Fruit fly (Drosophila melanogaster) whole organism, embryonic: Measurements from ENCODE around the gene Mbs.

Experiments
- C15 ChIP-seq: fragments of 200-800 bp; sonication (Bioruptor generic); IDR thresholded peaks from 3 replicates; pipeline ENCODE4 v1.3.6; 2022; ENCODE audit warnings: missing biosample characterization, missing genetic modification characterization
- CG10267 ChIP-seq: fragments of 200-800 bp; sonication (Bioruptor generic); optimal IDR thresholded peaks from 2 replicates; lab custom pipeline; 2018; ENCODE audit warnings: missing biosample characterization, mild to moderate bottlenecking, missing genetic modification characterization, moderate library complexity
- CG12219 ChIP-seq: fragments of 200-800 bp; sonication (Bioruptor generic); optimal IDR thresholded peaks from 3 replicates; lab custom pipeline; 2018; ENCODE audit warnings: missing biosample characterization, mild to moderate bottlenecking, missing genetic modification characterization
- CG16815 ChIP-seq: fragments of 200-800 bp; sonication (Bioruptor generic); optimal IDR thresholded peaks from 3 replicates; lab custom pipeline; 2017; ENCODE audit warnings: missing biosample characterization, mild to moderate bottlenecking, missing genetic modification characterization
- CG17612 ChIP-seq: fragments of 200-800 bp; sonication (Bioruptor generic); IDR thresholded peaks from 2 replicates; pipeline ENCODE4 v1.3.6; 2022; ENCODE audit warnings: missing biosample characterization, missing genetic modification characterization
- CG17802 ChIP-seq: fragments of 200-800 bp; sonication (Bioruptor generic); optimal IDR thresholded peaks from 2 replicates; lab custom pipeline; 2018; ENCODE audit warnings: missing biosample characterization, mild to moderate bottlenecking, missing genetic modification characterization, moderate library complexity
- CG1792 ChIP-seq: fragments of 200-800 bp; sonication (Bioruptor generic); optimal IDR thresholded peaks from 2 replicates; lab custom pipeline; 2016; ENCODE audit warnings: missing biosample characterization, missing genetic modification characterization
- CG18011 ChIP-seq: fragments of 200-800 bp; sonication (Bioruptor generic); optimal IDR thresholded peaks from 2 replicates; lab custom pipeline; 2017; ENCODE audit warnings: missing biosample characterization, missing genetic modification characterization, mild to moderate bottlenecking, moderate library complexity, missing genotype
- CG18476 ChIP-seq: fragments of 200-800 bp; sonication (Bioruptor generic); optimal IDR thresholded peaks from 2 replicates; lab custom pipeline; 2016; ENCODE audit warnings: missing biosample characterization, mild to moderate bottlenecking, missing genetic modification characterization
- CG32532 ChIP-seq: fragments of 200-800 bp; sonication (Bioruptor generic); IDR thresholded peaks from 2 replicates; pipeline ENCODE4 v1.3.6; 2022; ENCODE audit warnings: missing biosample characterization, missing genetic modification characterization
- CG33213 ChIP-seq: fragments of 200-800 bp; sonication (Bioruptor generic); optimal IDR thresholded peaks from 3 replicates; lab custom pipeline; 2016; ENCODE audit warnings: missing biosample characterization, missing genetic modification characterization
- CG7271 ChIP-seq: fragments of 200-800 bp; sonication (Bioruptor generic); optimal IDR thresholded peaks from 2 replicates; lab custom pipeline; 2018; ENCODE audit warnings: missing biosample characterization, mild to moderate bottlenecking, missing genetic modification characterization, moderate library complexity
- CG7357 ChIP-seq: fragments of 200-800 bp; sonication (Bioruptor generic); IDR thresholded peaks from 3 replicates; pipeline ENCODE4 v1.3.6; 2022; ENCODE audit warnings: missing biosample characterization, missing genetic modification characterization
- CG7372 ChIP-seq: fragments of 200-800 bp; sonication (Bioruptor generic); IDR thresholded peaks from 2 replicates; pipeline ENCODE4 v1.3.6; 2022; ENCODE audit warnings: missing biosample characterization, missing genetic modification characterization
- CG7786 ChIP-seq: fragments of 200-800 bp; sonication (Bioruptor generic); optimal IDR thresholded peaks from 2 replicates; lab custom pipeline; 2016; ENCODE audit warnings: missing biosample characterization, missing genetic modification characterization
- CG8924 ChIP-seq: fragments of 200-800 bp; optimal IDR thresholded peaks from 3 replicates; lab custom pipeline; 2019; ENCODE audit warnings: missing biosample characterization, mild to moderate bottlenecking, missing genetic modification characterization, moderate library complexity
- CHES-1-like ChIP-seq: fragments of 200-800 bp; sonication (Bioruptor generic); optimal IDR thresholded peaks from 2 replicates; lab custom pipeline; 2016; ENCODE audit warnings: missing biosample characterization, missing genetic modification characterization
- CkIIα-i1 ChIP-seq: fragments of 200-800 bp; sonication (Bioruptor generic); IDR thresholded peaks from 2 replicates; pipeline ENCODE4 v1.3.6; 2022; ENCODE audit warnings: missing biosample characterization, missing genetic modification characterization
- D ChIP-seq, 2 experiments: fragments of 200-800 bp in 1 of 2; fragments of >200 bp in 1 of 2; sonication (Bioruptor generic) in 1 of 2; optimal IDR thresholded peaks; 2 replicates in 1 of 2; 3 replicates in 1 of 2; lab custom pipeline; 2017; ENCODE audit warnings: mild to moderate bottlenecking in 1 of 2, missing biosample characterization in 1 of 2, missing genetic modification characterization in 1 of 2, missing genetic modification reagents in 1 of 2
- Dfd ChIP-seq, 2 experiments: fragments of >200 bp; optimal IDR thresholded peaks; 2 replicates each; lab custom pipeline; 2017; ENCODE audit warnings: missing biosample characterization in 2 of 2, missing genetic modification characterization in 2 of 2
- Eip74EF ChIP-seq, 2 experiments: fragments of 200-800 bp in 1 of 2; fragments of >200 bp in 1 of 2; sonication (Bioruptor generic) in 1 of 2; optimal IDR thresholded peaks; 2 replicates each; lab custom pipeline; 2017 to 2019; ENCODE audit warnings: missing biosample characterization in 2 of 2, missing genetic modification characterization in 2 of 2, mild to moderate bottlenecking in 1 of 2, moderate library complexity in 1 of 2
- Ets65A ChIP-seq: fragments of 200-800 bp; sonication (Bioruptor generic); peaks from one replicate; lab custom pipeline; 2016; ENCODE audit warnings: missing biosample characterization, missing genetic modification characterization
- Gsc ChIP-seq: fragments of 200-800 bp; sonication (Bioruptor generic); IDR thresholded peaks from 2 replicates; pipeline ENCODE4 v1.3.6; 2022; ENCODE audit warnings: missing biosample characterization, missing genetic modification characterization
- HHEX ChIP-seq: fragments of 200-800 bp; sonication (Bioruptor generic); optimal IDR thresholded peaks from 3 replicates; lab custom pipeline; 2017; ENCODE audit warnings: missing biosample characterization, mild to moderate bottlenecking, missing genetic modification characterization, missing genetic modification reagents
- HLH54F ChIP-seq: fragments of 200-800 bp; sonication (Bioruptor generic); optimal IDR thresholded peaks from 3 replicates; lab custom pipeline; 2016; ENCODE audit warnings: missing biosample characterization, missing genetic modification characterization
- NC2β ChIP-seq: fragments of 200-800 bp; sonication (Bioruptor generic); optimal IDR thresholded peaks from 2 replicates; lab custom pipeline; 2016; ENCODE audit warnings: missing biosample characterization, missing genetic modification characterization
- Opbp ChIP-seq: fragments of 200-800 bp; sonication (Bioruptor generic); IDR thresholded peaks from 3 replicates; pipeline ENCODE4 v1.3.6; 2022; ENCODE audit warnings: missing biosample characterization, missing genetic modification characterization; ENCODE audit not compliant: partially characterized antibody
- Usf ChIP-seq: fragments of 200-800 bp; sonication (Bioruptor generic); optimal IDR thresholded peaks from 2 replicates; lab custom pipeline; 2017; ENCODE audit warnings: missing genotype, missing biosample characterization, missing genetic modification characterization
- ap ChIP-seq: fragments of 200-800 bp; sonication (Bioruptor generic); IDR thresholded peaks from 2 replicates; pipeline ENCODE4 v1.3.6; 2022; ENCODE audit warnings: missing biosample characterization, missing genetic modification characterization
- ara ChIP-seq: fragments of 200-800 bp; sonication (Bioruptor generic); IDR thresholded peaks from 2 replicates; pipeline ENCODE4 v1.3.6; 2022; ENCODE audit warnings: missing biosample characterization, missing genetic modification characterization
- ash1 ChIP-seq: fragments of 200-800 bp; sonication (Bioruptor generic); optimal IDR thresholded peaks from 2 replicates; lab custom pipeline; 2018; ENCODE audit warnings: missing biosample characterization, mild to moderate bottlenecking, missing genetic modification characterization
- bbx ChIP-seq: fragments of 200-800 bp; sonication (Bioruptor generic); IDR thresholded peaks from 2 replicates; pipeline ENCODE4 v1.3.6; 2022; ENCODE audit warnings: missing biosample characterization, missing genetic modification characterization; ENCODE audit not compliant: partially characterized antibody
- caup ChIP-seq: fragments of 200-800 bp; sonication (Bioruptor generic); optimal IDR thresholded peaks from 3 replicates; lab custom pipeline; 2017; ENCODE audit warnings: missing biosample characterization, mild to moderate bottlenecking, missing genetic modification characterization, moderate library complexity; ENCODE audit not compliant: severe bottlenecking
- en ChIP-seq: fragments of 200-800 bp; sonication (Bioruptor generic); optimal IDR thresholded peaks from 2 replicates; lab custom pipeline; 2016; ENCODE audit warnings: missing biosample characterization, missing genetic modification characterization
- esg ChIP-seq: fragments of 200-800 bp; sonication (Bioruptor generic); conservative IDR thresholded peaks from 2 replicates; pipeline ENCODE4 v1.3.6; 2022; ENCODE audit warnings: missing biosample characterization, missing genetic modification characterization
- fru ChIP-seq: fragments of >200 bp; optimal IDR thresholded peaks from 2 replicates; lab custom pipeline; 2017
- gce ChIP-seq: fragments of 200-800 bp; sonication (Bioruptor generic); IDR thresholded peaks from 3 replicates; pipeline ENCODE4 v1.3.6; 2022; ENCODE audit warnings: missing biosample characterization, missing genetic modification characterization
- gfzf ChIP-seq: fragments of 200-800 bp; sonication (Bioruptor generic); optimal IDR thresholded peaks from 2 replicates; lab custom pipeline; 2016; ENCODE audit warnings: missing biosample characterization, mild to moderate bottlenecking, missing genetic modification characterization, moderate library complexity
- ind ChIP-seq: fragments of 200-800 bp; sonication (Bioruptor generic); optimal IDR thresholded peaks from 3 replicates; lab custom pipeline; 2016; ENCODE audit warnings: missing biosample characterization, missing genetic modification characterization
- jumu ChIP-seq: fragments of 200-800 bp; sonication (Bioruptor generic); optimal IDR thresholded peaks from 3 replicates; lab custom pipeline; 2016; ENCODE audit warnings: missing biosample characterization, missing genetic modification characterization
- nau ChIP-seq: fragments of 200-800 bp; sonication (Bioruptor generic); optimal IDR thresholded peaks from 3 replicates; lab custom pipeline; 2017; ENCODE audit warnings: missing biosample characterization, mild to moderate bottlenecking, missing genetic modification characterization, missing genetic modification reagents
- psq ChIP-seq: fragments of 200-800 bp; sonication (Bioruptor generic); optimal IDR thresholded peaks from 2 replicates; lab custom pipeline; 2017; ENCODE audit warnings: missing biosample characterization, missing genetic modification characterization
- pum ChIP-seq: fragments of 200-800 bp; sonication (Bioruptor generic); optimal IDR thresholded peaks from 2 replicates; lab custom pipeline; 2016; ENCODE audit warnings: missing biosample characterization, missing genetic modification characterization
- rib ChIP-seq: fragments of 200-800 bp; sonication (Bioruptor generic); IDR thresholded peaks from 2 replicates; pipeline ENCODE4 v1.3.6; 2022; ENCODE audit warnings: missing biosample characterization, missing genetic modification characterization
- sim ChIP-seq: fragments of 200-800 bp; sonication (Bioruptor generic); IDR thresholded peaks from 2 replicates; pipeline ENCODE4 v1.3.6; 2022; ENCODE audit warnings: missing biosample characterization, missing genetic modification characterization
- sna ChIP-seq: fragments of 200-800 bp; sonication (Bioruptor generic); IDR thresholded peaks from 2 replicates; pipeline ENCODE4 v1.3.6; 2022; ENCODE audit warnings: missing biosample characterization, missing genetic modification characterization; ENCODE audit not compliant: partially characterized antibody
- tgo ChIP-seq: fragments of 200-800 bp; sonication (Bioruptor generic); IDR thresholded peaks from 3 replicates; pipeline ENCODE4 v1.3.6; 2022; ENCODE audit warnings: missing biosample characterization, missing genetic modification characterization
- tio ChIP-seq: fragments of 200-800 bp; sonication (Bioruptor generic); optimal IDR thresholded peaks from 2 replicates; lab custom pipeline; 2017; ENCODE audit warnings: missing biosample characterization, missing genetic modification characterization, inconsistent platforms
- twi ChIP-seq: fragments of 200-800 bp; optimal IDR thresholded peaks from 2 replicates; lab custom pipeline; 2019; ENCODE audit warnings: missing biosample characterization, mild to moderate bottlenecking, missing genetic modification characterization, moderate library complexity
- usp ChIP-seq: fragments of >200 bp; optimal IDR thresholded peaks from 2 replicates; lab custom pipeline; 2017; ENCODE audit warnings: missing biosample characterization, missing genetic modification characterization

Gene Mbs

DNA sequence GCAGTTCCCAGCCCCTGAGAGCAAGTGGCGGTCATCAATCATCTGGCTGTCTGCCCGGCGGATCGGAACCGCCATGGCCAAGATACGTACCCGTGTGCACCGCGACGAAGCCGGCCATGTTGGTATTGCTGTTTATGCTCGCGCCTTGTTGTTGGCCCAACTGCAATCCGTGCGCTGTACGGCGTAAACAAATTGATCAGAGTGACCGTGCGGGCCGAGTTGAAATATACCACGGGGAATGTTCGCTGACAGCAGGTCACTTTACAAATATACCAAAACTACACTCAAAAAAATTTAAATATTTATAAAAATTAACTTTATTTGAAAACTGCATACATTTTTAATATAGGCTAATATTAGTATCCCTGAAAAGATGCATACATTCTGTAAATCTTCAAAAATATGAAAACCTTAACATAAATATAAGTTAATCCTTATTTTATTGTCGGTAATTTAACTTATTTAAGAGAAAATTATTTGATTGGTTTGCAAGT lies 35.6 kb downstream of the Mbs start, which contains the start of gene Tasp1 (continued):
- TF ChIP-seq CG10267 (tag; lab: Kevin White, UChicago) (peak; percentile 70), Eip74EF (GFP tag; optimal IDR thresholded peaks at IDR 0.05; lab: Kevin White, UChicago) (no peak), rib (GFP tag; lab: Robert Waterston, UW) (peak; percentile 39; the same call in 1 of the 2 replicates), tgo (GFP tag; lab: Robert Waterston, UW) (peak; percentile 62), esg (GFP tag; lab: Robert Waterston, UW) (peak; percentile 67), Usf (no peak), ash1 (GFP tag; lab: Kevin White, UChicago) (no peak), CG16815 (GFP tag; lab: Kevin White, UChicago) (peak; percentile 5), ind (GFP tag; lab: Kevin White, UChicago) (peak; percentile 36), en (no peak), ap (GFP tag; lab: Robert Waterston, UW) (peak; percentile 38; the same call in 1 of the 2 replicates), ara (GFP tag; lab: Robert Waterston, UW) (0 out of 2 replicates have a peak, but pooled peaks have one; percentile 12), jumu (no peak), fru (lab: Kevin White, UChicago) (no peak), Gsc (GFP tag; lab: Robert Waterston, UW) (no peak), CG7372 (GFP tag; lab: Robert Waterston, UW) (peak; percentile 43; the same call in 1 of the 2 replicates), HLH54F (no peak), caup (GFP tag; lab: Kevin White, UChicago) (peak; percentile 48), CG18011 (GFP tag; lab: Kevin White, UChicago) (no peak), bbx (GFP tag; lab: Robert Waterston, UW) (peak; percentile 24; the same call in 1 of the 2 replicates), CG33213 (no peak), CG18476 (GFP tag; lab: Kevin White, UChicago) (peak; percentile 35), CG7357 (GFP tag; lab: Robert Waterston, UW) (0 out of 3 replicates have a peak, but pooled peaks have one; percentile 35), CG8924 (tag; lab: Kevin White, UChicago) (peak; percentile 78), CG7271 (tag; lab: Kevin White, UChicago) (peak; percentile 39), NC2β (GFP tag; lab: Kevin White, UChicago) (no peak), Dfd (GFP tag; optimal IDR thresholded peaks at IDR 0.05; lab: Kevin White, UChicago) (no peak), Opbp (GFP tag; lab: Robert Waterston, UW) (peak; percentile 56; the same call in 1 of the 3 replicates), HHEX (GFP tag; lab: Kevin White, UChicago) (peak; percentile 5), CG17802 (tag; lab: Kevin White, UChicago) (no peak), C15 (GFP tag; lab: Robert Waterston, UW) (no peak), CG32532 (peak; percentile 87), Ets65A (GFP tag; lab: Kevin White, UChicago) (peak; percentile 69), sna (GFP tag; lab: Robert Waterston, UW) (no peak), D (optimal IDR thresholded peaks at IDR 0.05; lab: Kevin White, UChicago) (no peak), D (GFP tag; optimal IDR thresholded peaks at IDR 0.05; lab: Kevin White, UChicago) (no peak), usp (GFP tag; lab: Kevin White, UChicago) (no peak), nau (no peak), CG17612 (GFP tag; lab: Robert Waterston, UW) (no peak), twi (tag; lab: Kevin White, UChicago) (peak; percentile 19), gce (GFP tag; lab: Robert Waterston, UW) (peak; percentile 50; the same call in 1 of the 3 replicates), psq (no peak), CG7786 (GFP tag; lab: Kevin White, UChicago) (no peak), CG1792 (GFP tag; lab: Kevin White, UChicago) (no peak), pum (no peak), CHES-1-like (peak; percentile 68), CG12219 (GFP tag; lab: Kevin White, UChicago) (no peak), sim (GFP tag; lab: Robert Waterston, UW) (peak; percentile 54; the same call in 1 of the 2 replicates), gfzf (GFP tag; lab: Kevin White, UChicago) (peak; percentile 73), tio (no peak), CkIIα-i1 (GFP tag; lab: Robert Waterston, UW) (no peak)
